Worm (Caenorhabditis elegans) whole organism, young adult: Measurements from ENCODE around the gene srf-3.

Experiments
- hsf-1 ChIP-seq: fragments of 200-800 bp; sonication (Bioruptor generic); IDR thresholded peaks from 2 replicates; pipeline ENCODE4 v1.3.6; 2022; ENCODE audit warnings: missing genetic modification reagents, missing genetic modification characterization, missing compliant biosample characterization
- lin-26 ChIP-seq: fragments of 200-800 bp; sonication (Bioruptor generic); IDR thresholded peaks from 2 replicates; pipeline ENCODE4 v1.3.6; 2022; ENCODE audit warnings: missing genetic modification reagents, missing genetic modification characterization, missing compliant biosample characterization
- snpc-4 ChIP-seq, 5 experiments: fragments of 150-350 bp in 1 of 5; sonication (generic microtip) in 4 of 5; optimal IDR thresholded peaks; 2 replicates each; lab custom pipeline; 2014 to 2018; ENCODE audit warnings: missing genetic modification characterization in 5 of 5, missing biosample characterization in 3 of 5, antibody characterized with exemption in 2 of 5, mild to moderate bottlenecking in 2 of 5, missing compliant biosample characterization in 2 of 5, missing genotype in 2 of 5, moderate library complexity in 2 of 5, missing genetic modification reagents in 1 of 5
- unc-130 ChIP-seq: sonication (generic microtip); optimal IDR thresholded peaks from 2 replicates; lab custom pipeline; 2016; ENCODE audit warnings: missing genetic modification reagents, missing genetic modification characterization, missing compliant biosample characterization
- unc-62 ChIP-seq: fragments of 150-350 bp; optimal IDR thresholded peaks from 2 replicates; lab custom pipeline; 2014; ENCODE audit warnings: missing biosample characterization, missing genetic modification reagents, missing genetic modification characterization
- xnd-1 ChIP-seq: sonication (generic microtip); optimal IDR thresholded peaks from 2 replicates; lab custom pipeline; 2016; ENCODE audit warnings: missing genotype, missing genetic modification reagents, missing genetic modification characterization, missing compliant biosample characterization
- ztf-26 ChIP-seq: sonication (generic microtip); optimal IDR thresholded peaks from 2 replicates; lab custom pipeline; 2017; ENCODE audit warnings: missing genetic modification characterization, missing compliant biosample characterization
- ztf-28 ChIP-seq: fragments of 200-800 bp; sonication (Bioruptor generic); IDR thresholded peaks from 2 replicates; pipeline ENCODE4 v1.3.6; 2022; ENCODE audit warnings: missing genetic modification reagents, missing genetic modification characterization, missing compliant biosample characterization

- TF ChIP-seq unc-130 (GFP tag; lab: Kevin White, UChicago), result no peak
- no peak for TF ChIP-seq xnd-1
- no peak for TF ChIP-seq snpc-4 (GFP tag; optimal IDR thresholded peaks at IDR 0.05; lab: Kevin White, UChicago)
- no peak for TF ChIP-seq snpc-4 (tag; optimal IDR thresholded peaks at IDR 0.05; lab: Kevin White, UChicago)
- TF ChIP-seq ztf-26, result no peak
- TF ChIP-seq hsf-1 (GFP tag; lab: Robert Waterston, UW), result no peak
- TF ChIP-seq ztf-28 (GFP tag; lab: Robert Waterston, UW), result no peak
- no peak for TF ChIP-seq lin-26 (GFP tag; lab: Robert Waterston, UW)
- no peak for TF ChIP-seq unc-62
Measured at ce11 chrIV:12834417-12834731, 14.9 kb upstream of the srf-3 start.
